Fruit fly (Drosophila melanogaster) whole organism, embryonic: ENCODE measurements around the gene tipE.

ENCODE experiments used
- CG14014 ChIP-seq: fragments of 200-800 bp; sonication (Bioruptor generic); IDR thresholded peaks from 2 replicates; pipeline ENCODE4 v1.3.6; 2022; ENCODE audit warnings: missing biosample characterization, missing genetic modification characterization
- E2f1 ChIP-seq: fragments of 200-800 bp; sonication (Bioruptor generic); IDR thresholded peaks from 2 replicates; pipeline ENCODE4 v1.3.6; 2022; ENCODE audit warnings: missing biosample characterization, missing genetic modification characterization
- Fer3 ChIP-seq: fragments of 200-800 bp; sonication (Bioruptor generic); optimal IDR thresholded peaks from 2 replicates; lab custom pipeline; 2018; ENCODE audit warnings: missing biosample characterization, mild to moderate bottlenecking, missing genetic modification characterization, moderate library complexity
- Pdp1 ChIP-seq, 2 experiments: fragments of 200-800 bp; sonication (Bioruptor generic); optimal IDR thresholded peaks; 3 replicates each; lab custom pipeline; 2016; ENCODE audit warnings: missing biosample characterization in 2 of 2, missing genetic modification characterization in 2 of 2, mild to moderate bottlenecking in 1 of 2, moderate library complexity in 1 of 2

dm6 chr3L:4242428-4242827, 54.1 kb downstream of the tipE start, which contains the start of gene pav:
- no peak for TF ChIP-seq Pdp1 (GFP tag; optimal IDR thresholded peaks at IDR 0.05; lab: Kevin White, UChicago)
- TF ChIP-seq CG14014 (GFP tag; lab: Robert Waterston, UW) = peak; percentile 47; the same call in 1 of the 2 replicates
- no peak for TF ChIP-seq Fer3
- TF ChIP-seq E2f1 (GFP tag; lab: Robert Waterston, UW) = peak; percentile 37; the same call in 1 of the 2 replicates
